Fruit fly (Drosophila melanogaster) whole organism, prepupa: ENCODE results near the gene Ir94d.
A peak's percentile ranks its signal among the peaks of the same experiment; 100 is the strongest.

ENCODE experiments used
- Blimp-1 ChIP-seq: fragments of 200-800 bp; sonication (Bioruptor generic); optimal IDR thresholded peaks from 3 replicates; lab custom pipeline; 2017; ENCODE audit warnings: missing biosample characterization, missing genetic modification characterization, mild to moderate bottlenecking, moderate library complexity, missing genetic modification reagents
- CG10631 ChIP-seq: fragments of 200-800 bp; sonication (Bioruptor generic); optimal IDR thresholded peaks from 2 replicates; lab custom pipeline; 2016; ENCODE audit warnings: missing biosample characterization, missing genetic modification characterization
- CG10669 ChIP-seq: fragments of 200-800 bp; sonication (Bioruptor generic); optimal IDR thresholded peaks from 3 replicates; lab custom pipeline; 2018; ENCODE audit warnings: missing biosample characterization, mild to moderate bottlenecking, missing genetic modification characterization, moderate library complexity
- CG11902 ChIP-seq: fragments of 200-800 bp; sonication (Bioruptor generic); optimal IDR thresholded peaks from 3 replicates; lab custom pipeline; 2016; ENCODE audit warnings: missing biosample characterization, missing genetic modification characterization
- CG15336 ChIP-seq: fragments of 200-800 bp; sonication (Bioruptor generic); IDR thresholded peaks from 2 replicates; pipeline ENCODE4 v1.3.6; 2022; ENCODE audit warnings: missing biosample characterization, missing genetic modification characterization
- CG1621 ChIP-seq: fragments of 200-800 bp; sonication (Bioruptor generic); optimal IDR thresholded peaks from 3 replicates; lab custom pipeline; 2018; ENCODE audit warnings: missing biosample characterization, mild to moderate bottlenecking, missing genetic modification characterization
- CG16779 ChIP-seq: fragments of 200-800 bp; sonication (Bioruptor generic); optimal IDR thresholded peaks from 3 replicates; lab custom pipeline; 2017; ENCODE audit warnings: missing biosample characterization, mild to moderate bottlenecking, missing genetic modification characterization
- CG3032 ChIP-seq: fragments of 200-800 bp; optimal IDR thresholded peaks from 2 replicates; lab custom pipeline; 2019; ENCODE audit warnings: missing biosample characterization, mild to moderate bottlenecking, missing genetic modification characterization, moderate library complexity
- CG31627 ChIP-seq: fragments of 200-800 bp; sonication (Bioruptor generic); optimal IDR thresholded peaks from 3 replicates; lab custom pipeline; 2016; ENCODE audit warnings: missing biosample characterization, missing genetic modification characterization
- CG32006 ChIP-seq: fragments of 200-800 bp; sonication (Bioruptor generic); optimal IDR thresholded peaks from 3 replicates; lab custom pipeline; 2017; ENCODE audit warnings: missing biosample characterization, mild to moderate bottlenecking, missing genetic modification characterization
- CG3919 ChIP-seq: fragments of 200-800 bp; sonication (Bioruptor generic); optimal IDR thresholded peaks from 3 replicates; lab custom pipeline; 2016; ENCODE audit warnings: missing biosample characterization, missing genetic modification characterization
- CG6163 ChIP-seq: fragments of 200-800 bp; sonication (Bioruptor generic); IDR thresholded peaks from 3 replicates; pipeline ENCODE4 v1.3.6; 2022; ENCODE audit warnings: missing biosample characterization, missing genetic modification characterization
- CG6276 ChIP-seq: fragments of 200-800 bp; sonication (Bioruptor generic); optimal IDR thresholded peaks from 2 replicates; lab custom pipeline; 2017; ENCODE audit warnings: missing biosample characterization, mild to moderate bottlenecking, missing genetic modification characterization
- CG6808 ChIP-seq: fragments of 200-800 bp; sonication (Bioruptor generic); optimal IDR thresholded peaks from 3 replicates; lab custom pipeline; 2017; ENCODE audit warnings: missing biosample characterization, missing genetic modification characterization, mild to moderate bottlenecking, moderate library complexity, missing genetic modification reagents
- CG6854 ChIP-seq: fragments of 200-800 bp; sonication (Bioruptor generic); optimal IDR thresholded peaks from 2 replicates; lab custom pipeline; 2017; ENCODE audit warnings: missing biosample characterization, mild to moderate bottlenecking, missing genetic modification characterization
- CG7368 ChIP-seq: fragments of 200-800 bp; sonication (Bioruptor generic); optimal IDR thresholded peaks from 3 replicates; lab custom pipeline; 2016; ENCODE audit warnings: missing biosample characterization, missing genetic modification characterization
- CG8119 ChIP-seq: fragments of 200-800 bp; sonication (Bioruptor generic); IDR thresholded peaks from 3 replicates; pipeline ENCODE4 v1.3.6; 2022; ENCODE audit warnings: missing biosample characterization, missing genetic modification characterization
- CG8319 ChIP-seq: fragments of 200-800 bp; sonication (Bioruptor generic); optimal IDR thresholded peaks from 3 replicates; lab custom pipeline; 2016; ENCODE audit warnings: missing biosample characterization, missing genetic modification characterization
- CG9139 ChIP-seq: fragments of 200-800 bp; sonication (Bioruptor generic); optimal IDR thresholded peaks from 3 replicates; lab custom pipeline; 2017; ENCODE audit warnings: missing biosample characterization, mild to moderate bottlenecking, missing genetic modification characterization
- Eip75B ChIP-seq: fragments of 200-800 bp; sonication (Bioruptor generic); optimal IDR thresholded peaks from 3 replicates; lab custom pipeline; 2016; ENCODE audit warnings: missing biosample characterization, missing genetic modification characterization
- Eip78C ChIP-seq: fragments of 200-800 bp; sonication (Bioruptor generic); peaks from one replicate; lab custom pipeline; 2016; ENCODE audit warnings: missing biosample characterization, missing genetic modification characterization
- Ets21C ChIP-seq: fragments of 200-800 bp; sonication (Bioruptor generic); optimal IDR thresholded peaks from 3 replicates; lab custom pipeline; 2016; ENCODE audit warnings: missing biosample characterization, missing genetic modification characterization
- Ets96B ChIP-seq: fragments of 200-800 bp; optimal IDR thresholded peaks from 2 replicates; lab custom pipeline; 2019; ENCODE audit warnings: missing biosample characterization, mild to moderate bottlenecking, missing genetic modification characterization, moderate library complexity
- Gug ChIP-seq: fragments of 200-800 bp; sonication (Bioruptor generic); IDR thresholded peaks from 2 replicates; pipeline ENCODE4 v1.3.6; 2022; ENCODE audit warnings: missing biosample characterization, missing genetic modification characterization
- Hr38 ChIP-seq: sonication (Bioruptor generic); optimal IDR thresholded peaks from 2 replicates; lab custom pipeline; 2016; ENCODE audit warnings: missing biosample characterization, missing genetic modification characterization
- Hr39 ChIP-seq: fragments of 200-800 bp; sonication (Bioruptor generic); optimal IDR thresholded peaks from 2 replicates; lab custom pipeline; 2016; ENCODE audit warnings: missing biosample characterization, missing genetic modification characterization
- Hr4 ChIP-seq: fragments of 200-800 bp; sonication (Bioruptor generic); optimal IDR thresholded peaks from 3 replicates; lab custom pipeline; 2016; ENCODE audit warnings: missing biosample characterization, missing genetic modification characterization
- Met ChIP-seq: fragments of 200-800 bp; sonication (Bioruptor generic); optimal IDR thresholded peaks from 3 replicates; lab custom pipeline; 2016; ENCODE audit warnings: missing biosample characterization, missing genetic modification characterization
- OdsH ChIP-seq: fragments of 200-800 bp; sonication (Bioruptor generic); optimal IDR thresholded peaks from 3 replicates; lab custom pipeline; 2016; ENCODE audit warnings: missing biosample characterization, missing genetic modification characterization
- Smox ChIP-seq: fragments of 200-800 bp; sonication (Bioruptor generic); optimal IDR thresholded peaks from 3 replicates; lab custom pipeline; 2016; ENCODE audit warnings: missing biosample characterization, missing genetic modification characterization
- Sox102F ChIP-seq: fragments of 200-800 bp; sonication (Bioruptor generic); optimal IDR thresholded peaks from 2 replicates; lab custom pipeline; 2016; ENCODE audit warnings: missing biosample characterization, mild to moderate bottlenecking, missing genetic modification characterization
- Sox14 ChIP-seq: fragments of 200-800 bp; sonication (Bioruptor generic); optimal IDR thresholded peaks from 3 replicates; lab custom pipeline; 2016; ENCODE audit warnings: missing biosample characterization, missing genetic modification characterization
- achi ChIP-seq: fragments of 200-800 bp; sonication (Bioruptor generic); optimal IDR thresholded peaks from 3 replicates; lab custom pipeline; 2016; ENCODE audit warnings: missing biosample characterization, missing genetic modification characterization
- acj6 ChIP-seq: fragments of 200-800 bp; sonication (Bioruptor generic); optimal IDR thresholded peaks from 3 replicates; lab custom pipeline; 2016; ENCODE audit warnings: missing biosample characterization, missing genetic modification characterization
- dac ChIP-seq: fragments of 200-800 bp; sonication (Bioruptor generic); optimal IDR thresholded peaks from 2 replicates; lab custom pipeline; 2017; ENCODE audit warnings: missing biosample characterization, mild to moderate bottlenecking, missing genetic modification characterization
- eg ChIP-seq: fragments of 200-800 bp; sonication (Bioruptor generic); IDR thresholded peaks from 3 replicates; pipeline ENCODE4 v1.3.6; 2022; ENCODE audit warnings: missing biosample characterization, missing genetic modification characterization
- esn ChIP-seq: fragments of 200-800 bp; sonication (Bioruptor generic); optimal IDR thresholded peaks from 2 replicates; lab custom pipeline; 2016; ENCODE audit warnings: missing biosample characterization, mild to moderate bottlenecking, missing genetic modification characterization, moderate library complexity
- fd59A ChIP-seq: fragments of 200-800 bp; sonication (Bioruptor generic); optimal IDR thresholded peaks from 2 replicates; lab custom pipeline; 2017; ENCODE audit warnings: missing biosample characterization, mild to moderate bottlenecking, missing genetic modification characterization, missing genetic modification reagents
- fd85E ChIP-seq: fragments of 200-800 bp; sonication (Bioruptor generic); optimal IDR thresholded peaks from 3 replicates; lab custom pipeline; 2016; ENCODE audit warnings: missing biosample characterization, missing genetic modification characterization
- fkh ChIP-seq: fragments of 200-800 bp; sonication (Bioruptor generic); optimal IDR thresholded peaks from 3 replicates; lab custom pipeline; 2017; ENCODE audit warnings: missing biosample characterization, mild to moderate bottlenecking, missing genetic modification characterization, moderate library complexity
- lz ChIP-seq: fragments of 200-800 bp; sonication (Bioruptor generic); optimal IDR thresholded peaks from 3 replicates; lab custom pipeline; 2016; ENCODE audit warnings: missing biosample characterization, missing genetic modification characterization
- net ChIP-seq: fragments of 200-800 bp; sonication (Bioruptor generic); optimal IDR thresholded peaks from 3 replicates; lab custom pipeline; 2016; ENCODE audit warnings: missing biosample characterization, missing genetic modification characterization
- pdm3 ChIP-seq: fragments of 200-800 bp; sonication (Bioruptor generic); optimal IDR thresholded peaks from 3 replicates; lab custom pipeline; 2016; ENCODE audit warnings: missing biosample characterization, missing genetic modification characterization
- salr ChIP-seq, 2 experiments: fragments of 200-800 bp; sonication (Bioruptor generic); optimal IDR thresholded peaks; 3 replicates each; lab custom pipeline; 2016 to 2018; ENCODE audit warnings: missing biosample characterization in 2 of 2, missing genetic modification characterization in 2 of 2, mild to moderate bottlenecking in 1 of 2
- spab ChIP-seq: fragments of 200-800 bp; sonication (Bioruptor generic); optimal IDR thresholded peaks from 2 replicates; lab custom pipeline; 2017; ENCODE audit warnings: missing biosample characterization, mild to moderate bottlenecking, missing genetic modification characterization, missing genetic modification reagents
- ss ChIP-seq, 2 experiments: fragments of 200-800 bp; sonication (Bioruptor generic); optimal IDR thresholded peaks; 2 replicates in 1 of 2; 3 replicates in 1 of 2; lab custom pipeline; 2017 to 2018; ENCODE audit warnings: mild to moderate bottlenecking in 2 of 2, missing biosample characterization in 2 of 2, missing genetic modification characterization in 2 of 2, moderate library complexity in 1 of 2
- svp ChIP-seq: fragments of 200-800 bp; sonication (Bioruptor generic); peaks from one replicate; lab custom pipeline; 2016; ENCODE audit warnings: missing biosample characterization, missing genetic modification characterization
- topi ChIP-seq: fragments of 200-800 bp; sonication (Bioruptor generic); optimal IDR thresholded peaks from 3 replicates; lab custom pipeline; 2016; ENCODE audit warnings: missing biosample characterization, missing genetic modification characterization

The Ir94d gene

DNA sequence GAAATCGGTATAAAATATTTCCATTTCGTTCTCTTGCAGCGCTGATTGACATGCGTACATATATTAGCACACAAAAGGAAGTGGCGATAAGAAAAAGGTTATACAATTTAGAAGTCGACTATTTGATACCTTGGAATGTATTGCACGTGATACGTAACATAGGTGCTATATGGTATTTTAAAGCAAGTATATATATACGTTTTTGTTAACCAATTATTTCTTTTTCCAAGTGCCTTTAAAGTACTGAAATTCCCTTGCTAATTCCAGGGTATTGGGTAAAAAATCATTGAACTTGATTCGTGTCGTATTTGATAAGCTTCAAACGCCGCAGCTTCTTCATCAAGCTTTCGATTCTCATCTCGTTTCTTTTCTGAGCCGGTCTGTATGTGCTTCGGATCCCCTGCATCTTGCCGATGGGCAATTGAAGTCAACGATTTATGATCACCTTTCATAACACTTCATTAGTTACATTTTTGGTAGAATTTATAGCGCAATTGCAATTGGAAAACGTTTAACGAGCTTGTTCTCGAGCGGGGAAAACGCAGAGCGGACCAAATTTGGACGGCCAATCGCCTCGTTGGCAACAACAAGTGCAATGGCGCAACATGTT lies 39.0 kb upstream of the Ir94d start, which contains the start of gene CG4408 (continued):
- peak; percentile 88 for TF ChIP-seq Eip75B (GFP tag; lab: Kevin White, UChicago)
- TF ChIP-seq CG11902 (GFP tag; lab: Kevin White, UChicago) = peak; percentile 58
- TF ChIP-seq Eip78C = peak; percentile 85
- peak; percentile 83 for TF ChIP-seq OdsH (GFP tag; lab: Kevin White, UChicago)
- peak; percentile 87 for TF ChIP-seq Sox14 (GFP tag; lab: Kevin White, UChicago)
- peak; percentile 92 for TF ChIP-seq topi (GFP tag; lab: Kevin White, UChicago)
- peak; percentile 10 to 16 for TF ChIP-seq ss (GFP tag; optimal IDR thresholded peaks at IDR 0.05; lab: Kevin White, UChicago)
- peak; percentile 75 for TF ChIP-seq CG7368
- TF ChIP-seq achi (GFP tag; lab: Kevin White, UChicago) = peak; percentile 69

DNA sequence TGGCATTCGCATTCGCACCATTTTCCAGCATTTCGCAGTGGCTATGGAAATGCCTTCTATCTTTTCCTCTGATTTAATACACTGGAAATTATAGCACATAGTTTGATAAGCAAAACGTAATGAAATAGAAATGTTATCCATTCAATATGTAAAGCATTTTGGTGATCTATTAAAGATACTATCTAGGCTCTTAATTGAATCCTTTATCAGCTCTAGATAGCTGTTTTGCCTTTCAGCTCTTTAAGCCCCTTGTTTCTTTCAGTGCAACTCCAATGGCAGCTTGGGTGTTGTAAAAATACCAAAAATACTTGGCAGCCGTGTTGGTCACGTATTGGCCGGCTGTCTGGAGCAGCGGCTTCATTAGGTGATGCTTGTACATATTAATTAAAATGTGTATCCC lies 37.6 kb upstream of the Ir94d start:
- TF ChIP-seq CG6808 (GFP tag; lab: Kevin White, UChicago) = no peak
- TF ChIP-seq CG8319 (GFP tag; lab: Kevin White, UChicago) = no peak
- TF ChIP-seq CG9139 (GFP tag; lab: Kevin White, UChicago) = no peak
- TF ChIP-seq CG15336 (GFP tag; lab: Robert Waterston, UW) = peak; percentile 71
- peak; percentile 29 for TF ChIP-seq OdsH (GFP tag; lab: Kevin White, UChicago)
- TF ChIP-seq Ets21C = no peak
- no peak for TF ChIP-seq CG31627 (GFP tag; lab: Kevin White, UChicago)
- no peak for TF ChIP-seq spab (GFP tag; lab: Kevin White, UChicago)
- peak; percentile 24 for TF ChIP-seq net
- peak; percentile 65 for TF ChIP-seq CG8119
- no peak for TF ChIP-seq ss (GFP tag; optimal IDR thresholded peaks at IDR 0.05; lab: Kevin White, UChicago)
- TF ChIP-seq CG6163 = no peak
- no peak for TF ChIP-seq esn (GFP tag; lab: Kevin White, UChicago)
- TF ChIP-seq CG11902 (GFP tag; lab: Kevin White, UChicago) = no peak
- TF ChIP-seq CG7368 = no peak
- TF ChIP-seq Gug (GFP tag; lab: Robert Waterston, UW) = peak; percentile 30; the same call in 1 of the 2 replicates
- no peak for TF ChIP-seq svp (GFP tag; lab: Kevin White, UChicago)
- TF ChIP-seq dac (GFP tag; lab: Kevin White, UChicago) = peak; percentile 53
- TF ChIP-seq CG6276 (GFP tag; lab: Kevin White, UChicago) = peak; percentile 41
- TF ChIP-seq fd85E (GFP tag; lab: Kevin White, UChicago) = no peak
- no peak for TF ChIP-seq Hr39 (GFP tag; lab: Kevin White, UChicago)
- no peak for TF ChIP-seq fd59A (GFP tag; lab: Kevin White, UChicago)
- TF ChIP-seq Blimp-1 (GFP tag; lab: Kevin White, UChicago) = no peak
- no peak for TF ChIP-seq Ets96B (tag; lab: Kevin White, UChicago)
- TF ChIP-seq lz (GFP tag; lab: Kevin White, UChicago) = no peak
- TF ChIP-seq topi (GFP tag; lab: Kevin White, UChicago) = no peak
- TF ChIP-seq CG32006 = peak; percentile 68
- peak; percentile 3 for TF ChIP-seq Sox14 (GFP tag; lab: Kevin White, UChicago)
- TF ChIP-seq CG3032 = no peak
- TF ChIP-seq Eip78C = peak; percentile 56
- peak; percentile 24 for TF ChIP-seq achi (GFP tag; lab: Kevin White, UChicago)
- TF ChIP-seq Hr38 = no peak
- peak; percentile 12 for TF ChIP-seq CG3919 (GFP tag; lab: Kevin White, UChicago)
- TF ChIP-seq CG1621 = no peak
- no peak for TF ChIP-seq CG16779 (tag; lab: Kevin White, UChicago)
- peak; percentile 58 for TF ChIP-seq eg (GFP tag; lab: Robert Waterston, UW)
- TF ChIP-seq acj6 (GFP tag; lab: Kevin White, UChicago) = no peak
- peak; percentile 75 for TF ChIP-seq Hr4 (GFP tag; lab: Kevin White, UChicago)
- no peak for TF ChIP-seq CG6854 (GFP tag; lab: Kevin White, UChicago)
- TF ChIP-seq fkh (GFP tag; lab: Kevin White, UChicago) = no peak
- TF ChIP-seq CG10669 (GFP tag; lab: Kevin White, UChicago) = no peak
- TF ChIP-seq pdm3 (GFP tag; lab: Kevin White, UChicago) = peak; percentile 39
- TF ChIP-seq Sox102F = no peak
- no peak for TF ChIP-seq Met (GFP tag; lab: Kevin White, UChicago)
- TF ChIP-seq Eip75B (GFP tag; lab: Kevin White, UChicago) = no peak
- TF ChIP-seq salr (GFP tag; optimal IDR thresholded peaks at IDR 0.05; lab: Kevin White, UChicago) = peak in 1 of 2 experiments; percentile 19
- TF ChIP-seq CG10631 = peak; percentile 14
- no peak for TF ChIP-seq Smox (GFP tag; lab: Kevin White, UChicago)
